Worm (Caenorhabditis elegans): ENCODE results near the gene prx-6.

The prx-6 gene

DNA sequence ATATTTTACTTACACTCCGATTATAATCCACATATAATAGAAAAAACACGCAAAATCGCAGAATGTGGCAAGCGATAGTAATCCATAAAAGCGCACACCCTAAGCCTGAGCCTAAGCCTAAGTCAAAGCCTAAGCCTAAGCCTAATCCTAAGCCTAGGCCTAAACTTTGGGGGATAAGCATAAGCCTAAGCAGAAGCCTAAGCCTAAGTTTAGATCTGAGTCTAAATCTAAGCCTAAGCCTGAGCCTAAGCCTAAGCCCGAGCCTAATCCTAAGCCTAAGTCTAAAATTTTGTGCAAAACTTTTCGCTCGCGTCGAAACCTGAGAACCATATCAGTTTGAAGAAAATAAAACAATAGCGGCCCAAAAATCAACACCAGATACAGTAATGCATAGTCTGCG lies 35.8 kb downstream of the prx-6 start:
- TF ChIP-seq unc-62 (GFP tag; optimal IDR thresholded peaks at IDR 0.05), result no peak

DNA sequence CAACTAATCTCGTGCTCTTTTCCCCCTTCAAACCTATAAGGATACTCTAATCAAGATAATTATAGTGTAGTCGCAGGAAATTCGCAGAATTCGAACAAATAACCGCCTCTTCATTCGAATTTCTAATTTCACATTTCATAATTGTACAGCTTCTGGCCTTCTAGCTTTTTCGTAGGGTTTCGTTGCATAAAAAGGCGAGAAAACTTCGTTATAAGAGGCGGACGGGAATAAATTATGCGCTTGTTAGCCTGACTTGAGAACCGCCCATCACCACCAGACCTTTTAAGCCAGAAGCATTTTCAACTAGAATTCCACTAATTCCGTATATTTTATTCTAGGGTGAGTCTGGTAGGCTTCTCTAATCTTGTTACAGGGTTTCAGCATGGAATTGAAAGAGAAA lies 38.2 kb downstream of the prx-6 start, which contains the start of gene K03B4.4:
TSS of gene K03B4.4 (plus strand) at position 301 of the 400 bp plus-strand sequence.
- TF ChIP-seq unc-62 (GFP tag; optimal IDR thresholded peaks at IDR 0.05), result no peak

DNA sequence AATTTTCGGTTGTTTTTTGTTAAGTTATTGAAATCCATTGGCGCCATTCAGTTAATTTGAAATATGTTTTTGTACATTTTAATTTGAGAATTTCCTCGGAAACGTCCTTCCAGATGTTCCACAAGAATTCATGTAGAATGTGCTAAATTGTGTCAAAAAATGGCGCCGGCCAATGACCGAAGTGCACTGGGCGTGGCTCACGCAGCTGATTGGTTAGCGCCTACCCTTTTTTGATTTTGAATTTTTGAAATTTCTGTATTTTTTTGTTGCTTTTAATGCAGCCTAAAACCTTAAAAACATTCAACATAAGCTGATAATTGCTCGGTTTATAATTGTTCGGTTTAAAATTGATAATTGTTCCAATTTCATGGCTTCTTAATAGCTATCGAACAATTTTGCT lies 43.1 kb downstream of the prx-6 start:
- no peak for TF ChIP-seq unc-62 (GFP tag; optimal IDR thresholded peaks at IDR 0.05)

DNA sequence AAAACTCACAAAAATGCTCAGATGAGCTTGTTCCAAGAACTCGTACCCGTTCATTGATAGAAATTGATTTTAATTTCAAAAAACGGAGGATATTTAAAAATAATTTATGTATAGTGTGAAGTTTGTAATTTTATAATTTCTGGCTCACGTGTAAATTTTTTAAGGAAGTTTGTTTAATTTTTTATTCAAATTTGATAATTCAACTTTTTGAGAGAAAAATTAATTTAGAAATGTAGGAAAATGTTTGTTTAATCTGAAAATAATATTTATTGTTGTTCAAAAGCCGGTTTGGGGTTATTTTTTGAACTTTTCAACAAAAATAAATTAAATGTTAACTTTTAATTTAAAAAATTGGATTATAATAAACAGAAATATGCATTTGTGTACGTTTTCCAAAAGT lies 43.8 kb downstream of the prx-6 start, which contains the start of gene K03B4.6:
TSS of gene K03B4.6 (minus strand) at position 101 of the 400 bp plus-strand sequence.
- TF ChIP-seq unc-62 (GFP tag; optimal IDR thresholded peaks at IDR 0.05), result no peak

DNA sequence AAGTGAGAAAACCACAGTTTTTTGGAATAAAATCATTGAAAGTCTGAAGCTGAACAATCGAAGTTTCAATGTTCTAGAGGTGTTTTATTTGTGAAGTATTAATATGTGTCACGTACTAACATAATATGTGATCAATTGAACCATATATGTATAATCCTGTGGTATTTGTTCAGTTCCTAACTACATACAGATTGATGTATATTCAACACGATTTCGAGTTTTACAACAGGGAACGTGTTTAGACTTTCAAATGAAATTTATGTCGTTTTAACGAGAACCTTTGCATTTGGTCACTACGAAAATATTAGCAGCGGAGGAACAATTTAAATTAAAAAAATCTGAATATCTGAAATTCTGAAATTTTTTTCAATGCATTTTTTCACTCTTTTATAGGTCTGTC lies 45.4 kb downstream of the prx-6 start, which contains the start of gene K03B4.8:
TSS of gene K03B4.8 (minus strand) at position 101 of the 400 bp plus-strand sequence.
- TF ChIP-seq unc-62 (GFP tag; optimal IDR thresholded peaks at IDR 0.05), result no peak

DNA sequence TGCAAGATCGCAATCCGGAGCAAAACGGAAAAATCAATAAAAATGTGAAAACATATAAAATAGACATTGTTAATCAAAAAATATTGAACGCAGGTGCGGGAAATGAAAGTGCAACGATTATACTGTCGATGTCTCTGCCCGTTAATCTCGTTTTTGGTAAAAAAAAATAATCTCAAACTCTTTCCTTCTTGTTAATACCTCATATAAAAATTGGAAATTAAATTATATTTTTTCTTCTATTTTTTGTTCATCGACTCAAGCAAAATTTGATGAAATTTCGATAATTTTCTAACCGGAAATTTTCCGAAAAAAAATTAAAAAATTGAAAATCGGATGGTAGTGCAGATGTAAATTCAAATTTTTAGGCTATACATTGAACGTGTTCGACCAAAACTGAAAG lies 47.4 kb downstream of the prx-6 start, which contains the start of gene K03B4.9:
TSS of gene K03B4.9 (minus strand) at position 101 of the 400 bp plus-strand sequence.
- TF ChIP-seq unc-62 (GFP tag; optimal IDR thresholded peaks at IDR 0.05), result no peak

DNA sequence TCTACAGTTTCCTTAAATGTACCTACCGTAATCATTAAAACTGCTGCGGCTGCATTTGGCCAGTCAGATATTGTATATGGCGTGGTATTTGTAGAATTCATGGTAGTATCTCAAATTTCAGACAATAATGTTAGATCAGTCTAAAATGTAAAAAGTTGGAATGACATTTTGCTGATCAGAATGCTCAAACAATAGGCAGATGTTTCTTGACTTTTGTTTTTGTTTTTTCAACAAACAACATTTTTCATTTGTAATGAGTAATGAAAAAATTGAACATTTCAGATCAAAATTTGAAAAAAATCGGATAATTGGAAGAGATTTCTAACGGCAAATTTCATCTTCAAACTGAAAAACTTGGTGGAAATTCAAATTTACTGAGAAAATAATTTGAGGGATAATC lies 51.3 kb downstream of the prx-6 start, which contains the start of gene srx-77:
TSS of gene srx-77 (minus strand) at position 101 of the 400 bp plus-strand sequence.
- TF ChIP-seq unc-62 (GFP tag; optimal IDR thresholded peaks at IDR 0.05), result no peak

DNA sequence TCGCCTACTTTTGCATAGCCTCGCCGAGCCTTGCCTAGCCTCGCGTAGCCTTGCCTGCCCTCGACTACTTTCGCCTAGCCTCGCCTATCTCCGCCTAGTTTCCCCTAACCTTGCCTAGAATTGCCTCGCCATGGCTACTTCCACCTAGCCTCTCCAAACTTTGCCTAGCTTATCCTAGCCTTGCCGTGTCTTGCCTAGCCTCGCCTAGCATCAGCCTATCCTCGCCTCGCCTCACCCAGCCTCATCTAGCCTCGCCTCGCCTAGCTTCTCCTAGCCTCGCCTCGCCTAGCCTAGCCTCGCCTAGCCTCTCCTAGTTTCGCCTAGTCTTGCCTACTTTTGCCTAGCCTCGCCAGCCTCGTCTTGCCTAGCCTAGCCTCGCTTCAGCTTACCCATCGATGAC lies 52.8 kb downstream of the prx-6 start:
- no peak for TF ChIP-seq unc-62 (GFP tag; optimal IDR thresholded peaks at IDR 0.05)

DNA sequence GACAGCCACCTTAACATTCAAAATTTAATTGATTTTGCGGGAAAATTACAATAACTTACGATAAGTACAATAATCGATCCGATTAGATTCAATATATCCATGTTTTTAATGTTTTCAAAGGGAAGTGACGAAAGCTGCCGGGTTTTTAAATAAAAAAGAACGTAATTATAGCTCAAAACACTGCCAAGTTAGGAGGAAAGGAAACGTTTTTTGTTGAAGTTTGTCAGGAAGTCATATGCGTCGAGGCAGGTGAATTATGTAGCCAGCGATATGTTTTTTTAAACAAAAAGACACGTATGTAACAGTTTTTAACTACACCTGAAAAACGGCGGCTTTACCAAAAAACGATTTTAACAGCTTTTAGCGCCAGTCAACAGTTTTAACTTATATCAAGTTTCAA lies 54.2 kb downstream of the prx-6 start, which contains the start of gene srx-73:
TSS of gene srx-73 (minus strand) at position 101 of the 400 bp plus-strand sequence.
- no peak for TF ChIP-seq unc-62 (GFP tag; optimal IDR thresholded peaks at IDR 0.05)
